Worm (Caenorhabditis elegans): ENCODE data around the gene Y94H6A.7.
A peak's percentile ranks its signal among the peaks of the same experiment; 100 is the strongest.

Gene Y94H6A.7

DNA sequence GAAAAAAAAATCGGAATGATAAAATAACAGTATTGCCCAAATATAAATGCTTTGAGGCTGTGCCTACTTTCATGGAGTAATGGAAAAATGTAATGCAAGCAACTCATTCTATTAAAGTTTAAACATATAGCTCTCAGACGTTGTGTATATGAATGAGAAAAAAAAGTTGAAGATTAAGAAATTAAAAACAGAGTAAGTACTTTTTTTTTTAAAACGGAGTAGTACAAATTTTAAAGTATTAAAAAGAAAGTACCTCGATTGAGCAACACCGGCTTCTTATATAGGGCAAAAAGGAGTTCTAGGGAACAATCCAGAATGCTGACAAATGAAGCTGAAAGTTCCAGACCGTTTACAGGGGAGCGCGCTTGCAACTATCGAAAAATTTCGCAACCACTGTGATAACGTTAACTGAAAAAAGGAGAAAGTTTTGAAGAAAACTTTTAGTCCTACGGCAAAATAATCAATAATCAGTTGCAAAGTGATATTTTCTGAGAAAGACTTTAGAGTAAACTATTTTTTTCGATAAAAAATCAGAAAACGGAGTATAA is 5.2 kb downstream of the Y94H6A.7 start (continued):
- TF ChIP-seq daf-8 (GFP tag; IDR thresholded peaks at IDR 0.05) (no peak), sdz-12 (GFP tag; optimal IDR thresholded peaks at IDR 0.05) (no peak), ztf-11 (tag; optimal IDR thresholded peaks at IDR 0.05) (no peak), fkh-10 (GFP tag; optimal IDR thresholded peaks at IDR 0.05) (no peak), nhr-111 (GFP tag; optimal IDR thresholded peaks at IDR 0.05) (no peak), hmg-1.1 (GFP tag; IDR thresholded peaks at IDR 0.05) (no peak), nhr-48 (tag; optimal IDR thresholded peaks at IDR 0.05) (no peak), mdt-29 (GFP tag; IDR thresholded peaks at IDR 0.05) (peak; percentile 46; the same call in 1 of the 2 replicates), ceh-32 (tag; optimal IDR thresholded peaks at IDR 0.05; ENCODE audit: poor library complexity) (no peak), rbr-2 (tag; optimal IDR thresholded peaks at IDR 0.05) (no peak), mxl-2 (GFP tag; conservative IDR thresholded peaks at IDR 0.05) (no peak), lin-39 (tag; optimal IDR thresholded peaks at IDR 0.05) (no peak), nhr-41 (GFP tag; IDR thresholded peaks at IDR 0.05) (no peak), aly-2 (tag; optimal IDR thresholded peaks at IDR 0.05) (no peak), aha-1 (tag) (no peak), lir-3 (tag; optimal IDR thresholded peaks at IDR 0.05) (no peak), cey-2 (tag; optimal IDR thresholded peaks at IDR 0.05; ENCODE audit: borderline replicate concordance, insufficient read depth) (no peak), T26A8.4 (GFP tag; IDR thresholded peaks at IDR 0.05) (0 out of 2 replicates have a peak, but pooled peaks have one; percentile 20), F10B5.3 (tag; optimal IDR thresholded peaks at IDR 0.05) (no peak), F26F4.8 (GFP tag; conservative IDR thresholded peaks at IDR 0.05) (no peak), tra-1 (GFP tag; IDR thresholded peaks at IDR 0.05) (no peak), arid-1 (GFP tag; conservative IDR thresholded peaks at IDR 0.05) (0 out of 2 replicates have a peak, but pooled peaks have one; percentile 6), fos-1 (tag; optimal IDR thresholded peaks at IDR 0.05) (no peak), ces-1 (GFP tag; optimal IDR thresholded peaks at IDR 0.05) (no peak), snpc-4 (tag; optimal IDR thresholded peaks at IDR 0.05) (no peak), ceh-28 (tag; optimal IDR thresholded peaks at IDR 0.05) (no peak), unc-62 (GFP tag; optimal IDR thresholded peaks at IDR 0.05 in 1 of 2) (no peak), unc-62 (tag; optimal IDR thresholded peaks at IDR 0.05) (no peak), zfp-3 (GFP tag; conservative IDR thresholded peaks at IDR 0.05) (no peak), nhr-6 (tag; optimal IDR thresholded peaks at IDR 0.05) (no peak), nhr-25 (tag; optimal IDR thresholded peaks at IDR 0.05; ENCODE audit: borderline replicate concordance, insufficient read depth) (no peak), set-16 (GFP tag; IDR thresholded peaks at IDR 0.05) (no peak), daf-16 (GFP tag; optimal IDR thresholded peaks at IDR 0.05) (no peak), daf-16 (tag; optimal IDR thresholded peaks at IDR 0.05) (peak; percentile 70), dmd-9 (GFP tag; IDR thresholded peaks at IDR 0.05) (no peak), lin-29 (GFP tag; IDR thresholded peaks at IDR 0.05) (no peak), ZK546.5 (tag; optimal IDR thresholded peaks at IDR 0.05) (no peak), ceh-62 (tag; optimal IDR thresholded peaks at IDR 0.05) (no peak), lin-1 (GFP tag; IDR thresholded peaks at IDR 0.05) (no peak), dpl-1 (GFP tag; optimal IDR thresholded peaks at IDR 0.05) (no peak), nhr-11 (tag; optimal IDR thresholded peaks at IDR 0.05) (no peak), lin-38 (GFP tag; IDR thresholded peaks at IDR 0.05) (peak; percentile 85), ztf-7 (tag; optimal IDR thresholded peaks at IDR 0.05) (no peak), lsy-2 (tag; optimal IDR thresholded peaks at IDR 0.05) (peak in 1 of 2 experiments; percentile 40), nhr-76 (tag; optimal IDR thresholded peaks at IDR 0.05) (no peak), zfp-2 (tag; optimal IDR thresholded peaks at IDR 0.05) (no peak), nhr-28 (tag; optimal IDR thresholded peaks at IDR 0.05) (no peak), nhr-237 (tag; optimal IDR thresholded peaks at IDR 0.05) (no peak), tag-97 (GFP tag; IDR thresholded peaks at IDR 0.05) (no peak), daf-12 (tag; optimal IDR thresholded peaks at IDR 0.05) (no peak), mdl-1 (tag; optimal IDR thresholded peaks at IDR 0.05) (no peak), T20F7.1 (GFP tag; optimal IDR thresholded peaks at IDR 0.05) (peak; percentile 48), spr-1 (tag; optimal IDR thresholded peaks at IDR 0.05) (no peak)

Data from whole organism, L4 larva.